Worm (Caenorhabditis elegans) whole organism, midembryonic: ENCODE results near the gene Y52E8A.1.

ENCODE experiments used
- cog-1 ChIP-seq: sonication (generic microtip); optimal IDR thresholded peaks from 2 replicates; lab custom pipeline; 2016; ENCODE audit warnings: missing genetic modification characterization, missing compliant biosample characterization
- flt-1 ChIP-seq: fragments of 200-800 bp; sonication (Bioruptor generic); IDR thresholded peaks from 2 replicates; pipeline ENCODE4 v1.3.6; 2022; ENCODE audit warnings: missing genetic modification characterization, missing compliant biosample characterization
- klf-2 ChIP-seq: fragments of 200-800 bp; sonication (Bioruptor generic); conservative IDR thresholded peaks from 2 replicates; pipeline ENCODE4 v1.3.6; 2022; ENCODE audit warnings: missing genetic modification reagents, missing genetic modification characterization, missing compliant biosample characterization

DNA sequence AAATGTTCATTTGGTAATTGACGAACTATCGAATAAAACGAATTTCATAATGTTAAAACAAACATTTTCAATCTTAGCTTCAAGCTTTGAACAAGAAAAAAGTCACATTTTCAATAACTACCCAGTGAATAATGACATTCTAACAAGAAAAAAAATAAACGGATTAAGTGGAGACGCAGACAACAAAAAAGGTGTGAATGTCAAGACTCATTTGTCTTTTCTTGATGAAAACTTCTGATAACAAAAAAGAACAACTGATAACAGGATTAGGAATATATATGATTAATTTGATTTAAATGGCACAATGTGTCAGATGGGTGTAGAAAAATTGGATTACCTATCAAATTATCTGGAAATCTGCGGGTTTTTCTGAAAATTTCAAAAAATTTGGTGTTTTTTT lies 33.3 kb upstream of the Y52E8A.1 start:
- TF ChIP-seq klf-2 (GFP tag; lab: Robert Waterston, UW) (no peak), flt-1 (GFP tag; lab: Robert Waterston, UW) (no peak), cog-1 (tag; lab: Kevin White, UChicago) (no peak)
